Fruit fly (Drosophila melanogaster) whole organism, embryonic: Measurements from ENCODE around the gene CG2247.
A peak's percentile ranks its signal among the peaks of the same experiment; 100 is the strongest.

Experiments
- Ada2b ChIP-seq: fragments of 200-800 bp; sonication (Bioruptor generic); IDR thresholded peaks from 2 replicates; pipeline ENCODE4 v1.3.6; 2022; ENCODE audit warnings: missing biosample characterization, missing genetic modification characterization
- Blimp-1 ChIP-seq: fragments of 200-800 bp; sonication (Bioruptor generic); optimal IDR thresholded peaks from 3 replicates; lab custom pipeline; 2018; ENCODE audit warnings: missing biosample characterization, missing genetic modification characterization, mild to moderate bottlenecking, moderate library complexity, missing genetic modification reagents
- CG10147 ChIP-seq: fragments of 200-800 bp; sonication (Bioruptor generic); optimal IDR thresholded peaks from 2 replicates; lab custom pipeline; 2019; ENCODE audit warnings: missing biosample characterization, mild to moderate bottlenecking, missing genetic modification characterization, moderate library complexity
- CG1024 ChIP-seq: fragments of 200-800 bp; sonication (Bioruptor generic); IDR thresholded peaks from 2 replicates; pipeline ENCODE4 v1.3.6; 2022; ENCODE audit warnings: missing biosample characterization, missing genetic modification characterization
- CG12769 ChIP-seq: fragments of 200-800 bp; sonication (Bioruptor generic); optimal IDR thresholded peaks from 2 replicates; lab custom pipeline; 2019; ENCODE audit warnings: missing biosample characterization, mild to moderate bottlenecking, missing genetic modification characterization, moderate library complexity
- CG14667 ChIP-seq: fragments of 200-800 bp; sonication (Bioruptor generic); IDR thresholded peaks from 2 replicates; pipeline ENCODE4 v1.3.6; 2022; ENCODE audit warnings: missing biosample characterization, missing genetic modification characterization
- CG15514 ChIP-seq: fragments of 200-800 bp; sonication (Bioruptor generic); optimal IDR thresholded peaks from 3 replicates; lab custom pipeline; 2017; ENCODE audit warnings: missing biosample characterization, missing genetic modification characterization, mild to moderate bottlenecking, moderate library complexity, missing genetic modification reagents
- CG1603 ChIP-seq: fragments of 200-800 bp; sonication (Bioruptor generic); optimal IDR thresholded peaks from 2 replicates; lab custom pipeline; 2019; ENCODE audit warnings: missing biosample characterization, mild to moderate bottlenecking, missing genetic modification characterization, moderate library complexity
- CG2875 ChIP-seq: fragments of 200-800 bp; sonication (Bioruptor generic); optimal IDR thresholded peaks from 2 replicates; lab custom pipeline; 2017; ENCODE audit warnings: missing biosample characterization, mild to moderate bottlenecking, missing genetic modification characterization, missing genetic modification reagents
- CG3163 ChIP-seq: fragments of 200-800 bp; sonication (Bioruptor generic); optimal IDR thresholded peaks from 3 replicates; lab custom pipeline; 2016; ENCODE audit warnings: missing biosample characterization, missing genetic modification characterization
- CG4282 ChIP-seq: fragments of 200-800 bp; sonication (Bioruptor generic); optimal IDR thresholded peaks from 2 replicates; lab custom pipeline; 2016; ENCODE audit warnings: missing biosample characterization, missing genetic modification characterization
- CG6791 ChIP-seq: fragments of 200-800 bp; sonication (Bioruptor generic); IDR thresholded peaks from 3 replicates; pipeline ENCODE4 v1.3.6; 2022; ENCODE audit warnings: missing biosample characterization, missing genetic modification characterization; ENCODE audit not compliant: partially characterized antibody
- CG7963 ChIP-seq: fragments of 200-800 bp; sonication (Bioruptor generic); IDR thresholded peaks from 3 replicates; pipeline ENCODE4 v1.3.6; 2022; ENCODE audit warnings: missing biosample characterization, missing genetic modification characterization; ENCODE audit not compliant: partially characterized antibody
- CG8478 ChIP-seq: fragments of >200 bp; optimal IDR thresholded peaks from 2 replicates; lab custom pipeline; 2018
- CG9609 ChIP-seq: fragments of 200-800 bp; sonication (Bioruptor generic); optimal IDR thresholded peaks from 3 replicates; lab custom pipeline; 2016; ENCODE audit warnings: missing biosample characterization, missing genetic modification characterization
- CrebB ChIP-seq: fragments of 200-800 bp; sonication (Bioruptor generic); optimal IDR thresholded peaks from 3 replicates; lab custom pipeline; 2018; ENCODE audit warnings: missing biosample characterization, mild to moderate bottlenecking, missing genetic modification characterization
- Dfd ChIP-seq, 2 experiments: fragments of >200 bp; optimal IDR thresholded peaks; 2 replicates each; lab custom pipeline; 2017; ENCODE audit warnings: missing biosample characterization in 2 of 2, missing genetic modification characterization in 2 of 2
- Dip2 ChIP-seq: fragments of 200-800 bp; sonication (Bioruptor generic); IDR thresholded peaks from 2 replicates; pipeline ENCODE4 v1.3.6; 2022; ENCODE audit warnings: missing biosample characterization, missing genetic modification characterization
- Dp ChIP-seq: fragments of 200-800 bp; sonication (Bioruptor generic); optimal IDR thresholded peaks from 2 replicates; lab custom pipeline; 2018; ENCODE audit warnings: missing biosample characterization, mild to moderate bottlenecking, missing genetic modification characterization, moderate library complexity
- Fer1 ChIP-seq: fragments of 200-800 bp; sonication (Bioruptor generic); optimal IDR thresholded peaks from 2 replicates; lab custom pipeline; 2017; ENCODE audit warnings: missing biosample characterization, mild to moderate bottlenecking, missing genetic modification characterization
- H15 ChIP-seq: fragments of 200-800 bp; sonication (Bioruptor generic); IDR thresholded peaks from 3 replicates; pipeline ENCODE4 v1.3.6; 2022; ENCODE audit warnings: missing biosample characterization, missing genetic modification characterization
- Hand ChIP-seq: fragments of 200-800 bp; sonication (Bioruptor generic); optimal IDR thresholded peaks from 2 replicates; lab custom pipeline; 2017; ENCODE audit warnings: mild to moderate bottlenecking, missing biosample characterization, missing genetic modification reagents, missing genetic modification characterization
- Myb ChIP-seq: fragments of 200-800 bp; sonication (Bioruptor generic); optimal IDR thresholded peaks from 2 replicates; lab custom pipeline; 2016; ENCODE audit warnings: missing biosample characterization, missing genetic modification characterization
- Nf-YC ChIP-seq: fragments of 200-800 bp; optimal IDR thresholded peaks from 3 replicates; lab custom pipeline; 2019; ENCODE audit warnings: missing biosample characterization, mild to moderate bottlenecking, missing genetic modification characterization, moderate library complexity
- PHDP ChIP-seq: fragments of 200-800 bp; sonication (Bioruptor generic); optimal IDR thresholded peaks from 3 replicates; lab custom pipeline; 2018; ENCODE audit warnings: missing biosample characterization, mild to moderate bottlenecking, missing genetic modification characterization, moderate library complexity
- Scr ChIP-seq: fragments of 200-800 bp; sonication (Bioruptor generic); IDR thresholded peaks from 2 replicates; pipeline ENCODE4 v1.3.6; 2022; ENCODE audit warnings: missing biosample characterization, missing genetic modification characterization; ENCODE audit not compliant: partially characterized antibody
- bbx ChIP-seq: fragments of 200-800 bp; sonication (Bioruptor generic); IDR thresholded peaks from 2 replicates; pipeline ENCODE4 v1.3.6; 2022; ENCODE audit warnings: missing biosample characterization, missing genetic modification characterization; ENCODE audit not compliant: partially characterized antibody
- bcd ChIP-seq: fragments of 200-800 bp; sonication (Bioruptor generic); optimal IDR thresholded peaks from 2 replicates; lab custom pipeline; 2017; ENCODE audit warnings: missing biosample characterization, mild to moderate bottlenecking, missing genetic modification characterization
- br ChIP-seq: fragments of >200 bp; optimal IDR thresholded peaks from 2 replicates; lab custom pipeline; 2017
- chm ChIP-seq: fragments of 200-800 bp; sonication (Bioruptor generic); IDR thresholded peaks from 2 replicates; pipeline ENCODE4 v1.3.6; 2022; ENCODE audit warnings: missing biosample characterization, missing genetic modification characterization
- ci ChIP-seq: fragments of 200-800 bp; sonication (Bioruptor generic); IDR thresholded peaks from 3 replicates; pipeline ENCODE4 v1.3.6; 2022; ENCODE audit warnings: missing biosample characterization, missing genetic modification characterization
- en ChIP-seq: fragments of 200-800 bp; sonication (Bioruptor generic); optimal IDR thresholded peaks from 2 replicates; lab custom pipeline; 2016; ENCODE audit warnings: missing biosample characterization, missing genetic modification characterization
- gro ChIP-seq: fragments of 200-800 bp; sonication (Bioruptor generic); optimal IDR thresholded peaks from 2 replicates; lab custom pipeline; 2016; ENCODE audit warnings: missing biosample characterization, missing genetic modification characterization
- hb ChIP-seq: fragments of 200-800 bp; sonication (Bioruptor generic); IDR thresholded peaks from 3 replicates; pipeline ENCODE4 v1.3.6; 2022; ENCODE audit warnings: missing biosample characterization, missing genetic modification characterization; ENCODE audit not compliant: partially characterized antibody
- hbn ChIP-seq: fragments of 200-800 bp; sonication (Bioruptor generic); IDR thresholded peaks from 2 replicates; pipeline ENCODE4 v1.3.6; 2022; ENCODE audit warnings: missing biosample characterization, missing genetic modification characterization; ENCODE audit not compliant: partially characterized antibody
- knrl ChIP-seq: fragments of 200-800 bp; sonication (Bioruptor generic); IDR thresholded peaks from 3 replicates; pipeline ENCODE4 v1.3.6; 2022; ENCODE audit warnings: missing biosample characterization, missing genetic modification characterization; ENCODE audit not compliant: partially characterized antibody
- lmd ChIP-seq: fragments of 200-800 bp; sonication (Bioruptor generic); IDR thresholded peaks from 2 replicates; pipeline ENCODE4 v1.3.6; 2022; ENCODE audit warnings: missing biosample characterization, missing genetic modification characterization
- lov ChIP-seq, 2 experiments: fragments of 200-800 bp in 1 of 2; fragments of >200 bp in 1 of 2; sonication (Bioruptor generic) in 1 of 2; IDR thresholded peaks in 1 of 2; optimal IDR thresholded peaks in 1 of 2; 2 replicates in 1 of 2; 3 replicates in 1 of 2; pipeline versions ENCODE4 v1.3.6 to Lab custom; 2017 to 2022; ENCODE audit warnings: missing biosample characterization in 1 of 2, missing genetic modification characterization in 1 of 2
- mirr ChIP-seq: fragments of 200-800 bp; sonication (Bioruptor generic); optimal IDR thresholded peaks from 3 replicates; lab custom pipeline; 2018; ENCODE audit warnings: missing biosample characterization, mild to moderate bottlenecking, missing genetic modification characterization
- nom ChIP-seq: fragments of 200-800 bp; sonication (Bioruptor generic); optimal IDR thresholded peaks from 2 replicates; lab custom pipeline; 2017; ENCODE audit warnings: missing biosample characterization, missing genetic modification characterization, mild to moderate bottlenecking, moderate library complexity, missing genetic modification reagents
- pnt ChIP-seq: fragments of 200-800 bp; sonication (Bioruptor generic); optimal IDR thresholded peaks from 3 replicates; lab custom pipeline; 2016; ENCODE audit warnings: missing biosample characterization, missing genetic modification characterization
- rib ChIP-seq: fragments of 200-800 bp; sonication (Bioruptor generic); IDR thresholded peaks from 2 replicates; pipeline ENCODE4 v1.3.6; 2022; ENCODE audit warnings: missing biosample characterization, missing genetic modification characterization
- sd ChIP-seq: fragments of 200-800 bp; sonication (Bioruptor generic); optimal IDR thresholded peaks from 3 replicates; lab custom pipeline; 2018; ENCODE audit warnings: missing biosample characterization, mild to moderate bottlenecking, missing genetic modification characterization, moderate library complexity
- sim ChIP-seq: fragments of 200-800 bp; sonication (Bioruptor generic); IDR thresholded peaks from 2 replicates; pipeline ENCODE4 v1.3.6; 2022; ENCODE audit warnings: missing biosample characterization, missing genetic modification characterization
- sima ChIP-seq: fragments of 200-800 bp; sonication (Bioruptor generic); optimal IDR thresholded peaks from 2 replicates; lab custom pipeline; 2016; ENCODE audit warnings: missing biosample characterization, missing genetic modification characterization
- sob ChIP-seq: fragments of 200-800 bp; sonication (Bioruptor generic); IDR thresholded peaks from 2 replicates; pipeline ENCODE4 v1.3.6; 2022; ENCODE audit warnings: missing biosample characterization, missing genetic modification characterization
- trem ChIP-seq: fragments of 200-800 bp; optimal IDR thresholded peaks from 3 replicates; lab custom pipeline; 2019; ENCODE audit warnings: missing biosample characterization, mild to moderate bottlenecking, missing genetic modification characterization, moderate library complexity
- tx ChIP-seq: fragments of 200-800 bp; sonication (Bioruptor generic); optimal IDR thresholded peaks from 2 replicates; lab custom pipeline; 2016; ENCODE audit warnings: missing biosample characterization, missing genetic modification characterization

Gene CG2247

dm6 chrX:11621866-11622648, 10.6 kb upstream of the CG2247 start, which contains the start of gene Ptp10D (continued):
- TF ChIP-seq hbn (GFP tag; lab: Robert Waterston, UW) = peak; percentile 59
- TF ChIP-seq CrebB = peak; percentile 35
- TF ChIP-seq Dfd (GFP tag; optimal IDR thresholded peaks at IDR 0.05; lab: Kevin White, UChicago) = peak in 1 of 2 experiments; percentile 5
- TF ChIP-seq bcd (GFP tag; lab: Kevin White, UChicago) = no peak
- peak; percentile 30 for TF ChIP-seq Fer1 (GFP tag; lab: Kevin White, UChicago)
- TF ChIP-seq CG14667 (GFP tag; lab: Robert Waterston, UW) = no peak
- TF ChIP-seq rib (GFP tag; lab: Robert Waterston, UW) = peak; percentile 66; the same call in 1 of the 2 replicates
- no peak for TF ChIP-seq lov (optimal IDR thresholded peaks at IDR 0.05; lab: Kevin White, UChicago)
- TF ChIP-seq lov (GFP tag; IDR thresholded peaks at IDR 0.05; lab: Robert Waterston, UW) = 0 out of 3 replicates have a peak, but pooled peaks have one; percentile 34
- TF ChIP-seq CG10147 (GFP tag; lab: Kevin White, UChicago) = peak; percentile 38
- TF ChIP-seq H15 (GFP tag; lab: Robert Waterston, UW) = no peak
- no peak for TF ChIP-seq sima (GFP tag; lab: Kevin White, UChicago)
- peak; percentile 18 for TF ChIP-seq CG12769 (tag; lab: Kevin White, UChicago)
- peak; percentile 5 for TF ChIP-seq CG3163 (GFP tag; lab: Kevin White, UChicago)
- TF ChIP-seq Nf-YC (tag; lab: Kevin White, UChicago) = peak; percentile 37
- peak; percentile 19 for TF ChIP-seq Blimp-1 (GFP tag; lab: Kevin White, UChicago)
- no peak for TF ChIP-seq CG1024 (GFP tag; lab: Robert Waterston, UW)
- TF ChIP-seq CG2875 (GFP tag; lab: Kevin White, UChicago) = peak; percentile 21
- peak; percentile 91 for TF ChIP-seq CG6791 (GFP tag; lab: Robert Waterston, UW)
- TF ChIP-seq CG15514 = peak; percentile 99
- peak; percentile 46; the same call in 1 of the 2 replicates for TF ChIP-seq sob (GFP tag; lab: Robert Waterston, UW)
- peak; percentile 73 for TF ChIP-seq chm (GFP tag; lab: Robert Waterston, UW)
- no peak for TF ChIP-seq CG8478 (lab: Kevin White, UChicago)
- no peak for TF ChIP-seq pnt (GFP tag; lab: Kevin White, UChicago)
- peak; percentile 87 for TF ChIP-seq Scr (GFP tag; lab: Robert Waterston, UW)
- TF ChIP-seq bbx (GFP tag; lab: Robert Waterston, UW) = peak; percentile 94
- TF ChIP-seq Dp (GFP tag; lab: Kevin White, UChicago) = peak; percentile 74
- no peak for TF ChIP-seq br (lab: Kevin White, UChicago)
- peak; percentile 68; the same call in 1 of the 3 replicates for TF ChIP-seq ci (GFP tag; lab: Robert Waterston, UW)
- TF ChIP-seq sd (tag; lab: Kevin White, UChicago) = peak; percentile 58
- TF ChIP-seq en (GFP tag; lab: Kevin White, UChicago) = peak; percentile 2
- no peak for TF ChIP-seq lmd (GFP tag; lab: Robert Waterston, UW)
- no peak for TF ChIP-seq tx (GFP tag; lab: Kevin White, UChicago)
- no peak for TF ChIP-seq CG9609
- TF ChIP-seq hb (GFP tag; lab: Robert Waterston, UW) = peak; percentile 83
- TF ChIP-seq CG4282 (GFP tag; lab: Kevin White, UChicago) = peak; percentile 26
- TF ChIP-seq CG7963 (GFP tag; lab: Robert Waterston, UW) = peak; percentile 88
- peak; percentile 68 for TF ChIP-seq nom (GFP tag; lab: Kevin White, UChicago)
- TF ChIP-seq gro = peak; percentile 63
- 0 out of 2 replicates have a peak, but pooled peaks have one; percentile 47 for TF ChIP-seq sim (GFP tag; lab: Robert Waterston, UW)
- peak; percentile 87 for TF ChIP-seq knrl (GFP tag; lab: Robert Waterston, UW)
- TF ChIP-seq mirr = peak; percentile 27
- TF ChIP-seq Ada2b = no peak
- peak; percentile 92 for TF ChIP-seq Myb (GFP tag; lab: Kevin White, UChicago)
- peak; percentile 42 for TF ChIP-seq Hand (GFP tag; lab: Kevin White, UChicago)
- TF ChIP-seq Dip2 (GFP tag; lab: Robert Waterston, UW) = no peak
- TF ChIP-seq PHDP (tag; lab: Kevin White, UChicago) = peak; percentile 11
- TF ChIP-seq trem (tag; lab: Kevin White, UChicago) = no peak
- TF ChIP-seq CG1603 (tag; lab: Kevin White, UChicago) = peak; percentile 31
